Worm (Caenorhabditis elegans): Measurements from ENCODE around the gene F10D7.4.

DNA sequence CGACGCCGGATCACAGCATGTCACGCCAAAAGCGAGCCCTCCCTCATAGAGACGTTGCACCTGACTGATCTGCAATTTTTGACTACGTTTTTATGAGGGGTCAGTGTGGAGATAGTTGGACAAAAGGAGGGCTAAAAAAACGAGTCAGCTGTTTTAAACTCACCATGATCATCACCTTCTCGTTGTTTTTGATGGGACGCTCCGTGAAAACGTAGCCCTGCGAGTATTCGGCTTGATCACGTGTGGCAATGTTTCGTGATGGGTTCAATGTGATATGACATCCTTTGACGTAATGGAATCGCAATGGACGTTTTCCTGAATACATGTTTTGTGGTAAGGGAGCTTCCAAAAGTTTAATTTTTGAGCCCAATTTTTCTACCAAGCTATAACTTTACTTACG lies 3.2 kb upstream of the F10D7.4 start:
- TF ChIP-seq unc-39 (tag; optimal IDR thresholded peaks at IDR 0.05) (no peak), elt-3 (tag; optimal IDR thresholded peaks at IDR 0.05) (no peak), nhr-237 (tag; optimal IDR thresholded peaks at IDR 0.05) (no peak), lsy-2 (tag; optimal IDR thresholded peaks at IDR 0.05) (no peak), ztf-11 (tag; optimal IDR thresholded peaks at IDR 0.05) (no peak), blmp-1 (tag; optimal IDR thresholded peaks at IDR 0.05) (no peak)
